Worm (Caenorhabditis elegans) whole organism, late embryonic: Measurements from ENCODE around the gene C42D4.19.

Source experiments
- C38D4.7 ChIP-seq: fragments of 200-800 bp; sonication (Bioruptor generic); optimal IDR thresholded peaks from 2 replicates; lab custom pipeline; 2018; ENCODE audit warnings: mild to moderate bottlenecking, missing genetic modification characterization, moderate library complexity, missing compliant biosample characterization
- K09A11.1 ChIP-seq: sonication (generic microtip); optimal IDR thresholded peaks from 2 replicates; lab custom pipeline; 2017; ENCODE audit warnings: antibody characterized with exemption, mild to moderate bottlenecking, missing genetic modification characterization, missing compliant biosample characterization; ENCODE audit not compliant: insufficient read depth
- T23F11.4 ChIP-seq: fragments of 200-800 bp; sonication (Bioruptor generic); optimal IDR thresholded peaks from 2 replicates; lab custom pipeline; 2018; ENCODE audit warnings: mild to moderate bottlenecking, missing genetic modification characterization, missing compliant biosample characterization
- ama-1 ChIP-seq: fragments of 150-350 bp; optimal IDR thresholded peaks from 2 replicates; lab custom pipeline; 2014
- ceh-14 ChIP-seq: sonication (generic microtip); optimal IDR thresholded peaks from 2 replicates; lab custom pipeline; 2016; ENCODE audit warnings: missing genotype, missing genetic modification characterization, missing compliant biosample characterization
- ceh-18 ChIP-seq: sonication (generic microtip); optimal IDR thresholded peaks from 2 replicates; lab custom pipeline; 2016; ENCODE audit warnings: missing genetic modification characterization, missing compliant biosample characterization
- ceh-19 ChIP-seq: fragments of 200-800 bp; sonication (Bioruptor generic); optimal IDR thresholded peaks from 2 replicates; lab custom pipeline; 2018; ENCODE audit warnings: mild to moderate bottlenecking, missing genetic modification characterization, missing compliant biosample characterization
- ceh-22 ChIP-seq: sonication (generic microtip); optimal IDR thresholded peaks from 2 replicates; lab custom pipeline; 2017; ENCODE audit warnings: missing biosample characterization, missing genetic modification characterization
- ceh-30 ChIP-seq: fragments of 150-350 bp; optimal IDR thresholded peaks from 2 replicates; lab custom pipeline; 2014; ENCODE audit warnings: missing biosample characterization, missing genetic modification characterization
- ceh-45 ChIP-seq: fragments of 200-800 bp; sonication (Bioruptor generic); IDR thresholded peaks from 2 replicates; pipeline ENCODE4 v1.3.6; 2022; ENCODE audit warnings: missing genetic modification reagents, missing genetic modification characterization, missing compliant biosample characterization
- ceh-48 ChIP-seq: sonication (generic microtip); optimal IDR thresholded peaks from 2 replicates; lab custom pipeline; 2016; ENCODE audit warnings: missing genetic modification characterization, inconsistent platforms, missing compliant biosample characterization
- ceh-9 ChIP-seq: sonication (generic microtip); optimal IDR thresholded peaks from 2 replicates; lab custom pipeline; 2016; ENCODE audit warnings: mild to moderate bottlenecking, missing genetic modification characterization, inconsistent platforms, missing compliant biosample characterization
- che-1 ChIP-seq: sonication (generic microtip); optimal IDR thresholded peaks from 2 replicates; lab custom pipeline; 2016; ENCODE audit warnings: mild to moderate bottlenecking, missing genetic modification characterization, missing compliant biosample characterization
- dve-1 ChIP-seq: sonication (generic microtip); optimal IDR thresholded peaks from 2 replicates; lab custom pipeline; 2017; ENCODE audit warnings: antibody characterized with exemption, mild to moderate bottlenecking, missing genetic modification characterization, missing compliant biosample characterization
- ets-4 ChIP-seq: sonication (generic microtip); optimal IDR thresholded peaks from 2 replicates; lab custom pipeline; 2016; ENCODE audit warnings: missing genetic modification characterization, missing compliant biosample characterization
- eyg-1 ChIP-seq: sonication (generic microtip); optimal IDR thresholded peaks from 2 replicates; lab custom pipeline; 2016; ENCODE audit warnings: missing genotype, missing genetic modification characterization, missing compliant biosample characterization
- fax-1 ChIP-seq: sonication (generic microtip); optimal IDR thresholded peaks from 2 replicates; lab custom pipeline; 2016; ENCODE audit warnings: missing genotype, missing genetic modification characterization, missing compliant biosample characterization
- fkh-6 ChIP-seq: sonication (generic microtip); optimal IDR thresholded peaks from 2 replicates; lab custom pipeline; 2016; ENCODE audit warnings: missing genetic modification characterization, missing compliant biosample characterization
- hlh-15 ChIP-seq: sonication (generic microtip); optimal IDR thresholded peaks from 2 replicates; lab custom pipeline; 2016; ENCODE audit warnings: missing genetic modification characterization, missing compliant biosample characterization
- hlh-30 ChIP-seq: sonication (generic microtip); optimal IDR thresholded peaks from 2 replicates; lab custom pipeline; 2017; ENCODE audit warnings: antibody characterized with exemption, missing genetic modification characterization, missing compliant biosample characterization; ENCODE audit not compliant: insufficient read depth
- hlh-6 ChIP-seq: sonication (generic microtip); optimal IDR thresholded peaks from 2 replicates; lab custom pipeline; 2016; ENCODE audit warnings: missing genotype, missing genetic modification characterization, missing compliant biosample characterization
- lim-6 ChIP-seq: sonication (generic microtip); optimal IDR thresholded peaks from 2 replicates; lab custom pipeline; 2016; ENCODE audit warnings: missing genetic modification characterization, missing compliant biosample characterization
- lin-11 ChIP-seq: fragments of 200-800 bp; sonication (Bioruptor generic); optimal IDR thresholded peaks from 2 replicates; lab custom pipeline; 2018; ENCODE audit warnings: mild to moderate bottlenecking, missing genetic modification characterization, missing compliant biosample characterization
- madf-2 ChIP-seq: sonication (generic microtip); optimal IDR thresholded peaks from 2 replicates; lab custom pipeline; 2017; ENCODE audit warnings: missing genetic modification characterization, missing compliant biosample characterization
- nfya-1 ChIP-seq: sonication (generic microtip); optimal IDR thresholded peaks from 2 replicates; lab custom pipeline; 2017; ENCODE audit warnings: missing genetic modification characterization, mild to moderate bottlenecking, missing compliant biosample characterization, antibody characterized with exemption, moderate library complexity
- nhr-11 ChIP-seq: fragments of 150-350 bp; optimal IDR thresholded peaks from 2 replicates; lab custom pipeline; 2014; ENCODE audit warnings: missing biosample characterization, missing genetic modification characterization
- npax-4 ChIP-seq: sonication (generic microtip); optimal IDR thresholded peaks from 2 replicates; lab custom pipeline; 2016; ENCODE audit warnings: missing genetic modification characterization, missing compliant biosample characterization
- pha-2 ChIP-seq: sonication (generic microtip); optimal IDR thresholded peaks from 2 replicates; lab custom pipeline; 2017; ENCODE audit warnings: mild to moderate bottlenecking, missing genetic modification characterization, missing compliant biosample characterization
- ref-2 ChIP-seq: sonication (generic microtip); optimal IDR thresholded peaks from 2 replicates; lab custom pipeline; 2016; ENCODE audit warnings: missing genetic modification characterization, missing compliant biosample characterization
- sox-2 ChIP-seq: fragments of 200-800 bp; sonication (Bioruptor generic); IDR thresholded peaks from 2 replicates; pipeline ENCODE4 v1.3.6; 2022; ENCODE audit warnings: missing genetic modification reagents, missing genetic modification characterization, missing compliant biosample characterization
- syd-9 ChIP-seq: sonication (generic microtip); optimal IDR thresholded peaks from 2 replicates; lab custom pipeline; 2016; ENCODE audit warnings: mild to moderate bottlenecking, missing genetic modification characterization, moderate library complexity, missing compliant biosample characterization
- tbx-2 ChIP-seq: sonication (generic microtip); optimal IDR thresholded peaks from 2 replicates; lab custom pipeline; 2016; ENCODE audit warnings: missing genetic modification characterization, missing compliant biosample characterization
- unc-3 ChIP-seq, 2 experiments: fragments of 200-800 bp in 1 of 2; sonication (Bioruptor generic) in 1 of 2; sonication (generic microtip) in 1 of 2; conservative IDR thresholded peaks in 1 of 2; optimal IDR thresholded peaks in 1 of 2; 2 replicates each; pipeline versions ENCODE4 v1.3.6 to Lab custom; 2016 to 2022; ENCODE audit warnings: missing compliant biosample characterization in 2 of 2, missing genetic modification characterization in 2 of 2, missing genetic modification reagents in 1 of 2
- unc-42 ChIP-seq: sonication (generic microtip); optimal IDR thresholded peaks from 2 replicates; lab custom pipeline; 2016; ENCODE audit warnings: missing genotype, missing genetic modification characterization, missing compliant biosample characterization
- unc-55 ChIP-seq: sonication (generic microtip); optimal IDR thresholded peaks from 2 replicates; lab custom pipeline; 2017; ENCODE audit warnings: missing biosample characterization, missing genetic modification reagents, missing genetic modification characterization
- zip-5 ChIP-seq: sonication (generic microtip); optimal IDR thresholded peaks from 2 replicates; lab custom pipeline; 2016; ENCODE audit warnings: missing genetic modification characterization, missing compliant biosample characterization
- ztf-16 ChIP-seq: sonication (generic microtip); optimal IDR thresholded peaks from 2 replicates; lab custom pipeline; 2017; ENCODE audit warnings: missing genetic modification characterization, missing compliant biosample characterization

Gene C42D4.19

ce11 chrIV:7175346-7175745 is at the start of gene C42D4.19:
Gene C42D4.19, plus strand, starts transcription at chrIV:7175646.
- no peak for TF ChIP-seq T23F11.4
- TF ChIP-seq zip-5 (tag; lab: Kevin White, UChicago) = no peak
- TF ChIP-seq unc-55 (GFP tag; lab: Kevin White, UChicago) = no peak
- TF ChIP-seq madf-2 (tag; lab: Kevin White, UChicago) = no peak
- no peak for TF ChIP-seq C38D4.7 (GFP tag; lab: Kevin White, UChicago)
- no peak for TF ChIP-seq unc-3 (GFP tag; conservative IDR thresholded peaks at IDR 0.05; lab: Robert Waterston, UW)
- no peak for TF ChIP-seq unc-3 (tag; optimal IDR thresholded peaks at IDR 0.05; lab: Kevin White, UChicago)
- no peak for TF ChIP-seq fkh-6 (tag; lab: Kevin White, UChicago)
- no peak for TF ChIP-seq hlh-6 (tag; lab: Kevin White, UChicago)
- TF ChIP-seq ama-1 (lab: Kevin White, UChicago) = no peak
- no peak for TF ChIP-seq dve-1 (tag; lab: Kevin White, UChicago)
- no peak for TF ChIP-seq K09A11.1 (tag; lab: Kevin White, UChicago)
- TF ChIP-seq nhr-11 (tag; lab: Kevin White, UChicago) = no peak
- no peak for TF ChIP-seq ceh-19
- TF ChIP-seq ceh-48 (tag; lab: Kevin White, UChicago) = no peak
- no peak for TF ChIP-seq hlh-30 (tag; lab: Kevin White, UChicago)
- no peak for TF ChIP-seq lin-11 (tag; lab: Kevin White, UChicago)
- no peak for TF ChIP-seq pha-2

- TF ChIP-seq ceh-9 (tag; lab: Kevin White, UChicago) = no peak
- TF ChIP-seq ceh-45 (GFP tag; lab: Robert Waterston, UW) = no peak
- no peak for TF ChIP-seq ceh-18 (tag; lab: Kevin White, UChicago)
Measured at ce11 chrIV:7131780-7132179, 43.7 kb upstream of the C42D4.19 start, which contains the start of gene grsp-3. Gene grsp-3, minus strand, starts transcription at chrIV:7131928.

- TF ChIP-seq ref-2 (tag; lab: Kevin White, UChicago) (no peak), fax-1 (tag; lab: Kevin White, UChicago) (no peak), lim-6 (tag; lab: Kevin White, UChicago) (no peak), unc-42 (tag; lab: Kevin White, UChicago) (peak; percentile 71), ceh-48 (tag; lab: Kevin White, UChicago) (peak; percentile 61), che-1 (tag; lab: Kevin White, UChicago) (no peak), ceh-22 (tag; lab: Kevin White, UChicago) (no peak), nhr-11 (tag; lab: Kevin White, UChicago) (no peak), ama-1 (lab: Kevin White, UChicago) (no peak)
Measured at ce11 chrIV:7133140-7133539, 42.3 kb upstream of the C42D4.19 start, which contains the start of gene cyn-12. Gene cyn-12, minus strand, starts transcription at chrIV:7133217.

- TF ChIP-seq ceh-14 (tag; lab: Kevin White, UChicago) (no peak), sox-2 (no peak), hlh-15 (no peak), lim-6 (tag; lab: Kevin White, UChicago) (no peak), ets-4 (tag; lab: Kevin White, UChicago) (no peak)
- TF ChIP-seq, all 69 proteins: peak for 0
Measured at ce11 chrIV:7133983-7134382, 41.5 kb upstream of the C42D4.19 start, which contains the start of gene mutd-1. Gene mutd-1, minus strand, starts transcription at chrIV:7134083.

ce11 chrIV:7139143-7139542 is 36.3 kb upstream of the C42D4.19 start:
- TF ChIP-seq nhr-11 (tag; lab: Kevin White, UChicago) (no peak), syd-9 (tag; lab: Kevin White, UChicago) (no peak), ztf-16 (tag; lab: Kevin White, UChicago) (no peak), hlh-15 (no peak), eyg-1 (tag; lab: Kevin White, UChicago) (no peak), nfya-1 (tag; lab: Kevin White, UChicago) (no peak), npax-4 (tag; lab: Kevin White, UChicago) (no peak), tbx-2 (tag; lab: Kevin White, UChicago) (no peak), ceh-22 (tag; lab: Kevin White, UChicago) (no peak), ceh-30 (no peak)
